Fruit fly (Drosophila melanogaster): ENCODE data around the gene CG5399.

- TF ChIP-seq h (optimal IDR thresholded peaks at IDR 0.05): no peak
- TF ChIP-seq psq (optimal IDR thresholded peaks at IDR 0.05): no peak
These were observed 709 bp upstream of the CG5399 start for dm6 chr3R:15694332-15694731.
